Worm (Caenorhabditis elegans) whole organism, L2 larva: ENCODE data around the gene bath-31.

ENCODE experiments used
- aly-2 ChIP-seq: fragments of 150-350 bp; optimal IDR thresholded peaks from 2 replicates; lab custom pipeline; 2014; ENCODE audit warnings: missing biosample characterization, missing genetic modification characterization
- snpc-4 ChIP-seq: fragments of 150-350 bp; optimal IDR thresholded peaks from 2 replicates; lab custom pipeline; 2014; ENCODE audit warnings: missing biosample characterization, missing genetic modification characterization

DNA sequence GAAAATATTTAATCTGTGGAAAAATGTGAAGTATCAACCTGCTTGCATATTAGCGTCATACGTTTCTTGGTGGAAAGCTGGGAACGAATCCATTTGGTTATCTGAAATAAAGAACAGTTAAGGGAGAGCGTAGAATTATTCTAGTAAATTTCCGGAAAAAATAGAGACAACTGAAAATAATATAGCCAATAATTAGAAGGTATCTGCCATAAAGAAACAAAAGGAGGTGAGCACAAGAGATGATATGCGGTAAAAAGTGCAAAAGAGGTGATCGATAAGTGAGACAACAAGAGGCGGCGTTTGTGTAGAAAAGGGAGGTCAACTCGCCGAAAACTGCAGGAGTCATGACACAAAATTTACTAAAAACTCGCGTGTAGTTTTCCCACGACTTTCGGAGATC, 47.7 kb downstream of the bath-31 start, which contains the start of gene T24E12.11:
- TF ChIP-seq aly-2 = no peak
- TF ChIP-seq snpc-4 (tag; lab: Kevin White, UChicago) = no peak
